Worm (Caenorhabditis elegans) whole organism, young adult: ENCODE data around the gene Y42A5A.5.

ENCODE experiments used
- B0336.3 ChIP-seq: fragments of 200-800 bp; sonication (Bioruptor generic); IDR thresholded peaks from 2 replicates; pipeline ENCODE4 v1.3.6; 2022; ENCODE audit warnings: missing genetic modification characterization, missing compliant biosample characterization
- C06A6.2 ChIP-seq: fragments of 200-800 bp; sonication (Bioruptor generic); conservative IDR thresholded peaks from 2 replicates; pipeline ENCODE4 v1.3.6; 2022; ENCODE audit warnings: missing genetic modification characterization, missing compliant biosample characterization
- F33H1.4 ChIP-seq: fragments of 200-800 bp; sonication (Bioruptor generic); IDR thresholded peaks from 2 replicates; pipeline ENCODE4 v1.3.6; 2022; ENCODE audit warnings: missing genetic modification reagents, missing genetic modification characterization, missing compliant biosample characterization
- F39B2.1 ChIP-seq: fragments of 200-800 bp; sonication (Bioruptor generic); IDR thresholded peaks from 2 replicates; pipeline ENCODE4 v1.3.6; 2022; ENCODE audit warnings: missing genetic modification reagents, missing genetic modification characterization, missing compliant biosample characterization
- F52B5.7 ChIP-seq: sonication (generic microtip); optimal IDR thresholded peaks from 2 replicates; lab custom pipeline; 2016; ENCODE audit warnings: mild to moderate bottlenecking, missing genetic modification characterization, missing compliant biosample characterization
- F57C9.4 ChIP-seq: sonication (generic microtip); optimal IDR thresholded peaks from 2 replicates; lab custom pipeline; 2017; ENCODE audit warnings: mild to moderate bottlenecking, missing genetic modification characterization, missing compliant biosample characterization
- K12H6.12 ChIP-seq: fragments of 200-800 bp; sonication (Bioruptor generic); optimal IDR thresholded peaks from 2 replicates; lab custom pipeline; 2018; ENCODE audit warnings: mild to moderate bottlenecking, missing genetic modification characterization, missing compliant biosample characterization
- Y53G8AR.9 ChIP-seq: fragments of 200-800 bp; sonication (Bioruptor generic); conservative IDR thresholded peaks from 2 replicates; pipeline ENCODE4 v1.3.6; 2022; ENCODE audit warnings: missing genetic modification reagents, missing genetic modification characterization, missing compliant biosample characterization
- Y79H2A.3 ChIP-seq: fragments of 200-800 bp; sonication (Bioruptor generic); conservative IDR thresholded peaks from 2 replicates; pipeline ENCODE4 v1.3.6; 2022; ENCODE audit warnings: missing genetic modification reagents, missing genetic modification characterization, missing compliant biosample characterization
- ZK185.1 ChIP-seq: sonication (generic microtip); optimal IDR thresholded peaks from 2 replicates; lab custom pipeline; 2016; ENCODE audit warnings: mild to moderate bottlenecking, missing genetic modification characterization, missing compliant biosample characterization; ENCODE audit not compliant: poor library complexity, severe bottlenecking
- aptf-2 ChIP-seq: fragments of 200-800 bp; sonication (Bioruptor generic); conservative IDR thresholded peaks from 2 replicates; pipeline ENCODE4 v1.3.6; 2022; ENCODE audit warnings: missing genetic modification reagents, missing genetic modification characterization, missing compliant biosample characterization
- attf-6 ChIP-seq: fragments of 200-800 bp; sonication (Bioruptor generic); IDR thresholded peaks from 2 replicates; pipeline ENCODE4 v1.3.6; 2022; ENCODE audit warnings: missing genetic modification reagents, missing genetic modification characterization, missing compliant biosample characterization
- bed-1 ChIP-seq: fragments of 200-800 bp; sonication (Bioruptor generic); IDR thresholded peaks from 2 replicates; pipeline ENCODE4 v1.3.6; 2022; ENCODE audit warnings: missing genetic modification reagents, missing genetic modification characterization, missing compliant biosample characterization
- ccch-3 ChIP-seq: fragments of 200-800 bp; sonication (Bioruptor generic); optimal IDR thresholded peaks from 2 replicates; lab custom pipeline; 2018; ENCODE audit warnings: mild to moderate bottlenecking, missing genetic modification characterization, missing compliant biosample characterization
- ceh-100 ChIP-seq: fragments of 200-800 bp; sonication (Bioruptor generic); IDR thresholded peaks from 2 replicates; pipeline ENCODE4 v1.3.6; 2022; ENCODE audit warnings: missing genetic modification reagents, missing genetic modification characterization, missing compliant biosample characterization
- ceh-40 ChIP-seq: fragments of 200-800 bp; sonication (Bioruptor generic); IDR thresholded peaks from 2 replicates; pipeline ENCODE4 v1.3.6; 2022; ENCODE audit warnings: missing genetic modification characterization, missing compliant biosample characterization
- chd-7 ChIP-seq: sonication (generic microtip); optimal IDR thresholded peaks from 2 replicates; lab custom pipeline; 2016; ENCODE audit warnings: mild to moderate bottlenecking, missing genetic modification characterization, moderate library complexity, missing compliant biosample characterization
- egl-44 ChIP-seq: fragments of 200-800 bp; sonication (Bioruptor generic); IDR thresholded peaks from 2 replicates; pipeline ENCODE4 v1.3.6; 2022; ENCODE audit warnings: missing genetic modification reagents, missing genetic modification characterization, missing compliant biosample characterization
- fkh-3 ChIP-seq: sonication (generic microtip); optimal IDR thresholded peaks from 2 replicates; lab custom pipeline; 2016; ENCODE audit warnings: mild to moderate bottlenecking, missing genetic modification characterization, missing compliant biosample characterization
- gei-17 ChIP-seq: fragments of 200-800 bp; sonication (Bioruptor generic); optimal IDR thresholded peaks from 2 replicates; lab custom pipeline; 2018; ENCODE audit warnings: mild to moderate bottlenecking, missing genetic modification characterization, missing compliant biosample characterization
- hmg-20 ChIP-seq: fragments of 200-800 bp; sonication (Bioruptor generic); IDR thresholded peaks from 2 replicates; pipeline ENCODE4 v1.3.6; 2022; ENCODE audit warnings: missing genetic modification reagents, missing genetic modification characterization, missing compliant biosample characterization
- hrde-1 ChIP-seq: sonication (generic microtip); optimal IDR thresholded peaks from 2 replicates; lab custom pipeline; 2016; ENCODE audit warnings: missing genetic modification characterization, mild to moderate bottlenecking, missing compliant biosample characterization, moderate library complexity, missing genotype, missing genetic modification reagents, borderline replicate concordance
- hsf-1 ChIP-seq: fragments of 200-800 bp; sonication (Bioruptor generic); IDR thresholded peaks from 2 replicates; pipeline ENCODE4 v1.3.6; 2022; ENCODE audit warnings: missing genetic modification reagents, missing genetic modification characterization, missing compliant biosample characterization
- let-607 ChIP-seq, 2 experiments: fragments of 200-800 bp in 1 of 2; sonication (Bioruptor generic) in 1 of 2; sonication (generic microtip) in 1 of 2; optimal IDR thresholded peaks; 2 replicates each; lab custom pipeline; 2016 to 2018; ENCODE audit warnings: mild to moderate bottlenecking in 2 of 2, missing compliant biosample characterization in 2 of 2, missing genetic modification characterization in 2 of 2, moderate library complexity in 2 of 2, missing genotype in 1 of 2
- mes-4 ChIP-seq: sonication (generic microtip); optimal IDR thresholded peaks from 2 replicates; lab custom pipeline; 2016; ENCODE audit warnings: missing genotype, missing genetic modification characterization, missing compliant biosample characterization
- nfya-1 ChIP-seq: sonication (generic microtip); optimal IDR thresholded peaks from 2 replicates; lab custom pipeline; 2017; ENCODE audit warnings: antibody characterized with exemption, missing compliant biosample characterization, missing genetic modification characterization, borderline replicate concordance; ENCODE audit not compliant: insufficient read depth
- nfyb-1 ChIP-seq: fragments of 200-800 bp; sonication (Bioruptor generic); IDR thresholded peaks from 2 replicates; pipeline ENCODE4 v1.3.6; 2022; ENCODE audit warnings: missing genetic modification reagents, missing genetic modification characterization, missing compliant biosample characterization
- pbrm-1 ChIP-seq: fragments of 200-800 bp; sonication (Bioruptor generic); IDR thresholded peaks from 2 replicates; pipeline ENCODE4 v1.3.6; 2022; ENCODE audit warnings: missing genetic modification reagents, missing genetic modification characterization, missing compliant biosample characterization
- rcor-1 ChIP-seq: fragments of 200-800 bp; sonication (Bioruptor generic); IDR thresholded peaks from 2 replicates; pipeline ENCODE4 v1.3.6; 2022; ENCODE audit warnings: missing genetic modification reagents, missing genetic modification characterization, missing compliant biosample characterization
- snpc-1.1 ChIP-seq: sonication (generic microtip); optimal IDR thresholded peaks from 2 replicates; lab custom pipeline; 2017; ENCODE audit warnings: missing genetic modification characterization, mild to moderate bottlenecking, missing compliant biosample characterization, antibody characterized with exemption, moderate library complexity, missing genotype, missing genetic modification reagents; ENCODE audit not compliant: insufficient read depth
- snpc-4 ChIP-seq, 5 experiments: fragments of 150-350 bp in 1 of 5; sonication (generic microtip) in 4 of 5; optimal IDR thresholded peaks; 2 replicates each; lab custom pipeline; 2014 to 2018; ENCODE audit warnings: missing genetic modification characterization in 5 of 5, missing biosample characterization in 3 of 5, antibody characterized with exemption in 2 of 5, mild to moderate bottlenecking in 2 of 5, missing compliant biosample characterization in 2 of 5, missing genotype in 2 of 5, moderate library complexity in 2 of 5, missing genetic modification reagents in 1 of 5
- somi-1 ChIP-seq: fragments of 200-800 bp; sonication (Bioruptor generic); optimal IDR thresholded peaks from 2 replicates; lab custom pipeline; 2018; ENCODE audit warnings: mild to moderate bottlenecking, missing genetic modification characterization, missing compliant biosample characterization
- sptf-2 ChIP-seq: fragments of 200-800 bp; sonication (Bioruptor generic); optimal IDR thresholded peaks from 2 replicates; lab custom pipeline; 2018; ENCODE audit warnings: mild to moderate bottlenecking, missing genetic modification characterization, missing compliant biosample characterization
- tbp1 ChIP-seq: fragments of 200-800 bp; sonication (Bioruptor generic); optimal IDR thresholded peaks from 2 replicates; lab custom pipeline; 2018; ENCODE audit warnings: mild to moderate bottlenecking, missing genetic modification characterization, missing compliant biosample characterization
- tbx-9 ChIP-seq: sonication (generic microtip); optimal IDR thresholded peaks from 2 replicates; lab custom pipeline; 2016; ENCODE audit warnings: borderline replicate concordance, missing genetic modification characterization, inconsistent platforms, missing compliant biosample characterization
- tlf-1 ChIP-seq: fragments of 200-800 bp; sonication (Bioruptor generic); optimal IDR thresholded peaks from 2 replicates; lab custom pipeline; 2018; ENCODE audit warnings: mild to moderate bottlenecking, missing genetic modification characterization, missing compliant biosample characterization
- xnd-1 ChIP-seq: sonication (generic microtip); optimal IDR thresholded peaks from 2 replicates; lab custom pipeline; 2016; ENCODE audit warnings: missing genotype, missing genetic modification reagents, missing genetic modification characterization, missing compliant biosample characterization
- ztf-3 ChIP-seq: fragments of 200-800 bp; sonication (Bioruptor generic); optimal IDR thresholded peaks from 2 replicates; lab custom pipeline; 2018; ENCODE audit warnings: mild to moderate bottlenecking, missing genetic modification characterization, missing compliant biosample characterization

Gene Y42A5A.5

ce11 chrV:11113041-11113574 lies 3.6 kb upstream of the Y42A5A.5 start, which contains the start of gene erfa-3 (continued):
- no peak for TF ChIP-seq hsf-1 (GFP tag; lab: Robert Waterston, UW)
- TF ChIP-seq F52B5.7: no peak
- TF ChIP-seq hrde-1 (tag; lab: Kevin White, UChicago): no peak
- TF ChIP-seq attf-6: no peak
- TF ChIP-seq tlf-1 (GFP tag; lab: Kevin White, UChicago): no peak
- TF ChIP-seq ztf-3: no peak
- TF ChIP-seq ceh-100: peak; percentile 73
- TF ChIP-seq somi-1 (GFP tag; lab: Kevin White, UChicago): no peak
- TF ChIP-seq Y79H2A.3 (GFP tag; lab: Robert Waterston, UW): 0 out of 2 replicates have a peak, but pooled peaks have one; percentile 25
- peak; percentile 33; the same call in 1 of the 2 replicates for TF ChIP-seq B0336.3 (GFP tag; lab: Robert Waterston, UW)
- TF ChIP-seq rcor-1: peak; percentile 74
- TF ChIP-seq tbp1: peak; percentile 33
- TF ChIP-seq F39B2.1 (GFP tag; lab: Robert Waterston, UW): no peak
- TF ChIP-seq F33H1.4 (GFP tag; lab: Robert Waterston, UW): no peak
- TF ChIP-seq bed-1 (GFP tag; lab: Robert Waterston, UW): no peak
- TF ChIP-seq nfyb-1: no peak
- TF ChIP-seq mes-4 (tag; lab: Kevin White, UChicago): no peak
- TF ChIP-seq gei-17: no peak
- no peak for TF ChIP-seq F57C9.4
- TF ChIP-seq K12H6.12 (tag; lab: Kevin White, UChicago): no peak
- TF ChIP-seq C06A6.2: no peak
- TF ChIP-seq snpc-1.1 (tag; lab: Kevin White, UChicago): no peak
- 0 out of 2 replicates have a peak, but pooled peaks have one; percentile 27 for TF ChIP-seq Y53G8AR.9
- peak; percentile 54 for TF ChIP-seq ZK185.1 (tag; lab: Kevin White, UChicago)
- no peak for TF ChIP-seq xnd-1 (tag; lab: Kevin White, UChicago)
- TF ChIP-seq aptf-2 (GFP tag; lab: Robert Waterston, UW): no peak
- peak; percentile 52 for TF ChIP-seq snpc-4 (GFP tag; optimal IDR thresholded peaks at IDR 0.05; lab: Kevin White, UChicago)
- TF ChIP-seq snpc-4 (tag; optimal IDR thresholded peaks at IDR 0.05; lab: Kevin White, UChicago): peak; percentile 0 to 50 (median 34)
- no peak for TF ChIP-seq ceh-40 (GFP tag; lab: Robert Waterston, UW)
- no peak for TF ChIP-seq chd-7 (tag; lab: Kevin White, UChicago)
- TF ChIP-seq ccch-3: no peak
- no peak for TF ChIP-seq pbrm-1 (GFP tag; lab: Robert Waterston, UW)
- peak; percentile 70 for TF ChIP-seq sptf-2
- peak; percentile 61; the same call in 1 of the 2 replicates for TF ChIP-seq hmg-20 (GFP tag; lab: Robert Waterston, UW)
- peak; percentile 45; the same call in 1 of the 2 replicates for TF ChIP-seq egl-44 (GFP tag; lab: Robert Waterston, UW)

ce11 chrV:11104408-11104807 lies 5.1 kb downstream of the Y42A5A.5 start:
- TF ChIP-seq fkh-3 (tag; lab: Kevin White, UChicago) (no peak), let-607 (tag; optimal IDR thresholded peaks at IDR 0.05; lab: Kevin White, UChicago) (no peak), tbx-9 (tag; lab: Kevin White, UChicago) (no peak), F33H1.4 (GFP tag; lab: Robert Waterston, UW) (no peak), nfya-1 (tag; lab: Kevin White, UChicago) (no peak)
- TF ChIP-seq, all 124 proteins: peak for 0
